Fruit fly (Drosophila melanogaster) whole organism, larva: ENCODE measurements around the gene elB.

ENCODE experiments used
- noc ChIP-seq: fragments of 200-800 bp; sonication (Bioruptor generic); optimal IDR thresholded peaks from 3 replicates; lab custom pipeline; 2019; ENCODE audit warnings: missing biosample characterization, mild to moderate bottlenecking, missing genetic modification characterization, moderate library complexity

elB gene

DNA sequence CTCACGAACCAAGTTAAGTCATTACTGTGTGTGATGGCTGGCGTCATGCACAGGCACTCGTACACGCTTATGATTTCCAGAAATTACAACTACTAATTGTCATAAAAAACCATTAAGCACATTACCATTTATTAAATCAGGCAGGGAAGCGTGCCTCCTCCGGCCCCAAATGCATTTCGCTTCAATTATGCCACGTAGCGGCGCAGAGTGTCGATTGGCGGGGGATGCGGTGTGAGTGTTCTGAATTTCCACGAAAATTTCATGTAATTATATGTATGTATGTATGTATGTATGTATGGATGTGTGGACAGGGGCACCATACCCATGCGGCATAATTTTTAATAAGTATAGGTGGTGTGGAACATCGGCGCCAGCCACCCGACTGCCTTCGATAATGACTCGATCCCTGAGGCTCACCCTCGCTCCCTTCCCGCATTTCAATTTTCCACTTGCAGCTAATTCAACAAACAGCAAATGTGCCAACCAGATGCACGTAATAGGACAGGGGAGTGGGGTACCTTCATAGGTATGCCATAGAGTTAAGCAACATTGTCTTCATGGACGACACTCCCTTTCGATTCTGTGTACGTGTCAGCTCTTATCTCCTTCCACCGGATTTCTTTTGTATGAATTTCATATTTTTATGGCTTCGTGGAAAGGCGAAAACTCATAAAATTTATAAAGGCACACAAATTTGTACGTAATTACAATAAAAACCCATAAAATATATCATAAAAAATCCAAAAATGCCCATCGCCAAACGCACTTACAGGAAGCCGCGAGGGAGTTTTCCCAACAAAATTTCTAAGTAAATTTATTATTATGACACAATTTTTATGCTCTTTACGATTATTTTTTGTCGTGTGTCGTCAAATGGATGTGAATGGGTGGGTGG lies 33.0 kb upstream of the elB start:
- no peak for TF ChIP-seq noc (tag; lab: Kevin White, UChicago)

DNA sequence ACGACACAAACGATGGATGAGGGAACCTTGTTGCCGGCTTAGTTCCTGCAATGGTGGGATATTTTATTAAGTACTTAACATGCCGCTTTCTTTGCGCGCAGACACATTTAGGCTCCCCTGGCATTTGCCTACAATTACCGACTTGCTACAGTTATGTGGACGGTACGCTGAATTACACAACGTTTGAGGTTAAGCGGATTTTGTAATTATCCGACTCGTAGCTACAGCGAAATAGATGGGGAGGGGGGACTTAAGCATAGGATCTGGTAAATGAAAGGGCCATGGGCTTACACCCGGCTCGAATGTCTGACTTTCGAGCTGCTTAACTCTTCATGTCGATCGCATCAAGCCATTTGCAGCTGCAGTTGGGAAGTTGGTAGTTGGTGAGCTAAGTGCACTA lies 32.0 kb upstream of the elB start:
- no peak for TF ChIP-seq noc (tag; lab: Kevin White, UChicago)

DNA sequence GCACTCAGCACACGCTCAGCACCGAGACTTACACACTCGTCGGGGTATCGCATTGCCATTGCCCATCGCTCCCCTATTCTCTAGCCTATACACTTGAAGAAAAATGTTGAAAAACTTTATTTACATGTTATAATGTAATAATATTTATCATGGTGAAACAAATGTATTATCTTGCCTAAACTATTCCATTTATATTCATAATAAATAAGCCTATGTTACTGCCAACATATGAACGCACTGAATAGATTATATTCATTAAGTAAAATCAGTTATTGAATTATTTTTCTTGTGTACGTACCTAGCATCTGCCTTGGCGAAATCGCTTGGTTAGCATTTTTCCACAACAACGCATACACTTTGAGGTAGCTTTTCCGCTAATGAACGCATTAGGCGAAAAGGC lies 31.6 kb upstream of the elB start:
- TF ChIP-seq noc (tag; lab: Kevin White, UChicago), result no peak

DNA sequence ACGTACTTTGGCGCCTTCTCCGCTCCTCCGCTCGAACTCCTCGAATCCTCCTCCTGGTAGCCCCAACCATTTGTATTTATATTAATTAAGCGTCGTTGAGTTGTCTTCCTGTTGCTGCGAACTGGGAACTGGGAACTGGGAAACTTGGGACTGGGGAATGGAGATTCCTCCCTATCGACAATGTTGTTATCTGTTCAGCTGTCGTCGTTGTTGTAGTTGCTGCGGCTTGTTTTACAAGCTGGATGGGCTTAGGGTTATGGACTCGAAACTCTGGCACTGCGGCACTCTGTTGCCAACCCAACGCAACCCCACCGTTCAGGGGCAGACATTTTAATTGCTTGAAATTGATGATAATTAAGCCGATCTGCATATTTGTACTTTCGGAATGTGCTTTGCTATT lies 29.5 kb upstream of the elB start:
- TF ChIP-seq noc (tag; lab: Kevin White, UChicago), result no peak

DNA sequence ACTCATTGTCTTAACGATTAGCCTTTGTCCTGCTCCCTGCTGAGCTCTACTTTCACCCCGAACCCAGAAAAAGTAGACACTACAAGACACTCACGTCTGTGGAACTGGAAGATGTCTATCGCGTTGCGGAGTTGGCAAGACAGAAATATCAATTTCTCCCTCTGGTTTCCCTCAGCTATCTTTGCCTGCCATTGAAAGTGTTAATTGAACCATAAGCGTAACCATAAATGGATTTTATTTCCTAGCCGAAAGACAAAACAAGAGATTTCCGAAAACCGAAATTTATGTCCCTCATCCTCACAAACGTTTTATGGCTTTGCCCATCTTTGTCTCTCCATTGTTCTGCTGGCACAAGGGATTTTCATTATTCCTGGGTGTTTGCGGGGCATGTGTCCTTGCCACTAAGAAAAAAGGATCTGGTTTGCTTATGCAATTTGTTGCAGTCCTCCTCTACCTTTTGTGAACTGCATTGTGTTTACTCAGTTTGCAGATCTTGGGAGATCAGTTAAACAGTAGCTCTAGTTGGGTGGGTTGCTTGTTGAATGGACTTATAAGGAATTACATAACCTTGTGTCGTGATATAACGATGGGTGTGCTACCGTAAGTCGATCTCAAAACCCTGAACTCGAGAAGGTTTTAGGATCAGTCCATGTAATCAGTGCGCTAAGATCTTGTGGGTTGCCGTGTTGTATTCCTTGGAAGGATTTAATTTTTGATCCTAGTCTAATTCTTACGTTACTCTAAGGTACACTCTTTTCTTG lies 26.7 kb upstream of the elB start:
- TF ChIP-seq noc (tag; lab: Kevin White, UChicago), result no peak

DNA sequence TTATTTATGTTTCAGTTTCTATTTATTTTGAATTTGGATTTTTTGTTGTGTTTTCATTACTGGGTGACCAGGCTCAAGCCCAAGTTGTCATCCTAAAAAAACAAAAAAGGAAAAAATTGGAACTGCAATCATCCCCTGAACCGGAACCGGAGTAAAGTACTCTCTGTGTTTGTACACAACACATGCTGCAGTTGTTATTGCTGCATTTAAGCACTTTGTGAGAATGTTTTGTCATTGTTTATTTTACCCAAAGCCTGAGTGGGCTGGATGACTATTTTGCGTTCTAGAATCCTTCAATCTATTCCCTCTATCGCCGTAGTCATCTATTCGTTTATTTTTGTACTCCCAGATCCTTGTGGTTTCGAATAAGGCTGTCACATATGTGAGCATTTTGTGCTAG lies 25.1 kb upstream of the elB start:
- no peak for TF ChIP-seq noc (tag; lab: Kevin White, UChicago)

DNA sequence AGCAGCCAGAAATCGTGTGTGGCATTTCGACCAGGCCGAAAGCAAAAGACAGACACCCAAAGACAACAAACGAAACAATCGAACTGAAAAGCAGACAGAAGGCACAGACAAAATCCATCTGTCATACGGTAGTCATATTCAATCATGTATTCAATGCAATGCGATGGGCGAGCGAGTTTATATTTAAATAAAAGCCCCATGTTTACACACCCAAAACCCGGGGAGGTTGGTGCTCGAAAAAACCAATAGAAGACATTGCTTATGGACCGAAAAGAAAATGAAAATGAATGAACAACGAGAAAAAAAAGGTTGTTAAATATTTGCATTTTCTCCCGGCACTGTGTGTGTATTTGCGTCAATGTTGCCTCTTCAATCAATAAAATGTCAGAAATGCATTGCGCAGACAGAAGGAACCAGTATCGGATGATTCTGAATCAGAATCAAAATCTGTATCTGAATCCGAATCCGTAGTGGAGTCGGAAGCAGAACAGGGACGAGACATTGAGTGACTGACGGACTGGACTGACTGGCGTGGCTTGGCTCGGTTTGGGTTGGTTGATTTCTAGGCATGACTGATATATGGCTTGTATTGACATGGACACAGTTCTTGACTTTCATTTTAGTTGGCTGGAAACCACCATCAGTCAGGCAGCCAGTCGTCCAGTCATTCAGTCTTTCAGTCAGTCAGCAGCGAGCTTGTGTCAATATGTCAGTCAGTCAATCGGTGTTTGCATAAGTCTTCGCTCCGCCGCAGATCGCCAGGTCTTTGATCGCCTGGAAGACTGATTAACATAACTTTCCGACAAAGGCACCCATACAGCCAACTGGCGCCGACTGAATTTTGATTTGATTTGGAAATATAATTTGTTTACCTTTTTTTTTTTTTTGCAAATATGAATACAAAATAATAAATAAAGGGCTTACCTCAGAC lies 23.3 kb upstream of the elB start:
- peak; percentile 30 for TF ChIP-seq noc (tag; lab: Kevin White, UChicago)

DNA sequence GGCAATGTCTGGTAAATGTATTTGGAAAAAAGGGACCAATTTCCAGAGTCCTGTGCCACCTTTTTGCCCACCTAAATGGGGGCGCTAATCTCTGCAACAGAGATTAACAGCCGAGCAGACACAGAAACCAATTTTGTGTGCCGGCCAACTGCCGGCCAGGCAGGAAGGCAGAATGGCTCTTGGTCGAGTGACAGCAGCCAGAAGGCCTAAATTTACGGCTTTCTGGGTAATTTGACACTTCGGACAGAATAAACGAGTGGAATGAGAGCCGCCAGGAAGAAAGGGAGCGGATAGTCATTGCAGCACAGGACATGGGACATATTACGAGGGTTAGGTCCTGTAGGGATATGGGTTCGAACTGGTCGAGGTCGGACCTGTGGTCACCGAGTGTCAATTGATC lies 22.1 kb upstream of the elB start:
- TF ChIP-seq noc (tag; lab: Kevin White, UChicago), result no peak

DNA sequence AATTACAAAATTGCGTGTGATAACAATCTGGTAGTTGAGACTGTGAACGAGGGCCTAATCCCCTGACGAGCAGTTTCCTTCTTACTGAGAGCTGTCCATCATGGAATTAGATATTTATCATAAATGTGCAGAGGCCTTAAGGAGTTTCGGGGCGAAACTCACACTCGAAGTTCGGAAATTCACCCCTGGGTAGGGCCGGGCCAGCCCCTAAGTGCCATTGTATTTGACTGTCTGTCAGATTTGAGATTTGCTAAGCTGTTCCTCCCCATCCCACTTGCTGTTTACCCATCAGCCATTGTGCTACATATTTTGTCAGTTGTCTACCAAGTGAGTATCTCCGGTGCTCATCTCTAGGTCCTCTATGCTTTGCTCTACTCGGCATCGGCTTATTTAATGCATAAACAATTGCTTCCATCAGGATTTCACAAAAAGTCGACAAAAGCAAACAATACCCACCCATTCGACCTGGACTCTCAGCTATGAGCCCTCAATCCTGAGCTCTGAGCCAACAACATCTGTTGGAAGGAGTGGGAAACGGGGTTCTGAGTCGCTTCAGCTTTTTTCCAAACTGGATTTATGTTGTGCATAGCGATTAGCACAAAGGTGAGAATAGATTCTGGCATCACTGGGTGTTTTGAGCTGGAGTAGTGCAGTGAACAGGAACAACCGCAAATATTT lies 20.9 kb upstream of the elB start:
- TF ChIP-seq noc (tag; lab: Kevin White, UChicago), result no peak

DNA sequence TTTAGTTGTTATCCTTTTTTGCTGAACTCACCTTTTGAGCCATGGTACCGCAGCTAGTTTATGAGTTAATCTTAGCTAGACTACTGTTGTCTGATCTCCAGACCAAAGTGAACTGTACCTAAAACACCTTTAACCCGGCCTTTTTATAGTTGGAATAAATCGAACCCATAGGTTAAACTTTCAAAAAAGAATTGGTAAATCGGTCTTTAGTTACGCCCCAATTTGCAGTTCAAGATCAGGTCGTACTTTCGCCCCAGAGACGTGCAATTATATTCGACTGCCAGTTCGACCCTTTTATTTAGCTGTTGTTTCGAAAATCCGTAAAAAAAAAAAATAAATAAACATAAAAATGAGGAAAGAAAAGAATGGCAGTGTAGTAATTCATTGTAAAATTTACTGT lies 15.7 kb upstream of the elB start, which contains the start of gene Cpr35B:
Gene Cpr35B, minus strand, starts transcription at position 101 of the 400 bp plus-strand sequence.
- TF ChIP-seq noc (tag; lab: Kevin White, UChicago), result no peak

DNA sequence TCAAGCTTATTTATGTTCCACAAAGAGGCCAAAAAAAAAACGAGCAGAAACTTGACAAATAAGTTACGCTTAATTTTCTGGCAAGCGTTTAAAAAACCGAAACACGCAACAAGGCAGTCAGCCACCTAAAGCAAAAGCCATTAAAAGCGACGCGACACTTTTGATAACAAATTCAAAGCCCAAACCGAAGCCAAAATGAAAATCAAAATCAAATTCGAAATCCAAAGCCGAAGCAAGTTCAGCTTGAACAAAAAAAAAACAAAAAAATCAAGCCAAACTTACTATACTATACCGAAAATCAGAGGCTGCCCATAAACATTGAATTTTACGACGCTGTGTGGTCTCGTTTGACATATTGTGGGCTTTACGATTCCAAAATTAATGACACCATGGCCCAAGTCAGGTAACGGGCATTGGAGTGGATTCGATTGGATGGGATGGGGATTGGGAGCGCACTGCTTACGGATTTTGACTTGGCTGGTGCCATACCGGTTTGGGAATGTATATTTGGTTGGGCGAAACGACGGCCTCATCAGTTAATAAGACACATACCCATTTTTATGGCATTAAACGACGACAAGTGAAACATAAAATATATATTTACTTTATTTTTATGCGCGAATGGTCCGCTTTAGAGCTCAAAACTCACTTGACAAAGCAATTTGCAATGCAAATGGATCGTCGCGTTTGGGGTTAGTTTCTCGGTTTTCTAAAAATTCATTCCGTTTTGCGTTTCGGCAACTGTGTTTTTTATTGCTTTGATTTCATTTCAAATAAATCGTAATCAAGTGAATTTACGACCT lies 12.9 kb upstream of the elB start:
- TF ChIP-seq noc (tag; lab: Kevin White, UChicago), result peak; percentile 47

DNA sequence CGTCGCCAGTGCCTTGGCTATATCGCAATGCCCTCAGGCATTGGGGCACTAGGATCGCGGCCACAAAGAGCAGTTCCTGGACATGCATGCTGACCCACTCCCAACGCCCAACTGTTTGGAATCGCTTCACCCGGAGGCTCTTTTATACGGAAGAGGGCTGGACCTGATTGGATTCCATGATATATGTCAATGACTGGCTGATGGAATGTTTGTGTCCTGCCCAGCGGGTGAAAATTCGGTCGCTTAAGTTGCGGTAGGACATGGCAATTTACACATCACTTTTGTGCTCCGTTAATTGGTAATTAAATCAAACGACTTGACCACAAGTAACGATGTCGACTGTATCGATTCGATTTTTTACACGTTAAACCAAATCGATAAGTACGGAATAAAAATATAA lies 7.9 kb upstream of the elB start, which contains the start of gene Pburs:
Gene Pburs, minus strand, starts transcription at position 101 of the 400 bp plus-strand sequence.
- no peak for TF ChIP-seq noc (tag; lab: Kevin White, UChicago)

DNA sequence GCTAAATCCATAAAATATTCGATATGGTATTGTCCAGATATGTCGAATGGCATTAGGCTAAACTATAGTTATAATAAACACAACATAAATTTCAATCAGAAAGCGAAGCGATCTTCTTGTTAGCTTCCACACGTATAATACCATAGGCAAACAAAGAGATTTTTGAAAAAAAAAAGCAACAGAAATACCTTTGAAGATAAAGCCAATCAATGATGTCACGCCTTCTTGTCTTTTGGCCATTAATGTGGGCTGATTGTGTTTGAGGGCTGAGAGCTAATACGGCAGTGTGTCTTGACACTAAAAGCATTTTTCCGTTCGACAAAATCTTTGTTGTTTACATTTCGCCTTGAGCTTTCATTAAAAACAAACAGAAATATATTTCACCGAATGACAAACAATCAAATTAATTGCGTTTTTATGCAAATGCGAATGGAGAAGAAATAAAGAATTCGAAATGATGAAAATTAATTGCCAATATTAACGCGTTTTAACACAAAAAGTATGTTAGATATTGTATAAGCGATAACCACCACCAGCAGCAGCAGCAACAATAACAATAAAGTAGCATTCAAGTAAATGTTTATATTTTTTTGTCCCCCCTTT lies 5.0 kb upstream of the elB start:
- TF ChIP-seq noc (tag; lab: Kevin White, UChicago), result peak; percentile 20

DNA sequence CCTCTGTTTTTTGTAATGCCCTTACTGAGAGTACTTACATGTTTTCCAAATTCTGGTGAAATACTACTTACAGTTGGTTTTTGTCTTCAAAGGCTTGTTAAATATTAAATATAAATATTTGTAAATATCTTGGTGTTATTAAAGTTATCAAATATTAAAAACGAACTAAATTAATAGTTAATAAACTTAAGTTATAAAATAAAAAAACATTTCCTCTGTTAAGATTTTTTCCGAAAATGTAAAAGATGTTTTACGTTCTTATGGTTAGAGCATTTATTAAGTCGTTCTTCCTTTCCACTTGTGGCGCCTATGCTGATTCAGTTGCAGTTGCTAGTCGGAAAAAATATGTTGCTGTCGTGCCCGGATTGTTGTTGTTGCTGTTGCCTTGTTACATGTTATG lies 4.1 kb upstream of the elB start:
- TF ChIP-seq noc (tag; lab: Kevin White, UChicago), result no peak
